Worm (Caenorhabditis elegans): ENCODE data around the gene C10G8.4.

DNA sequence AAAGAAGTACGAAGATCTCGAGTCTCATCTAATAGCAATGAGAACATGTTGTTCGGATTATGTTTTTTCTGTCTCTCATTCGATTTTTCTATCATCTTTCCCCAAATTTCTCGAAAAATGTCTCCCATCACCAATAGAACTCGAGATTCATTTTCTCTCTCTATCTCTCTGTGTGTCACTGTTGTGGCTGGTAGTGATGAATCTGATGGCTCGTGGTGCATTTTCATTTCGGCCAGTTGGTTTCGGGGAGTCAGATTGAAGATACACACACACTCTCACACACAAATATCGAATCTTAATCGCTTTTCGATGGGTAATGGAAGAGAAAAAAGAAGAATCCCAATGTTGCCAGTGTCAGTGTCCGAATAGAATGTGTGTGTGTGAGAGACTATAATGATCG, 15.8 kb upstream of the C10G8.4 start:
- TF ChIP-seq nhr-28 (tag; optimal IDR thresholded peaks at IDR 0.05) = no peak
- TF ChIP-seq pag-3 (tag; optimal IDR thresholded peaks at IDR 0.05; ENCODE audit: borderline replicate concordance, insufficient read depth) = no peak
- no peak for TF ChIP-seq skn-1 (tag; optimal IDR thresholded peaks at IDR 0.05)
- TF ChIP-seq mdl-1 (tag; optimal IDR thresholded peaks at IDR 0.05) = peak in 1 of 2 experiments; percentile 56

Measured in whole organism, L1 larva.